Fruit fly (Drosophila melanogaster) whole organism, embryonic: Measurements from ENCODE around the gene Rab3-GAP.
A peak's percentile ranks its signal among the peaks of the same experiment; 100 is the strongest.

Experiments used
- B-H2 ChIP-seq: fragments of 200-800 bp; sonication (Bioruptor generic); optimal IDR thresholded peaks from 2 replicates; lab custom pipeline; 2018; ENCODE audit warnings: missing biosample characterization, mild to moderate bottlenecking, missing genetic modification characterization
- CG10959 ChIP-seq: fragments of 200-800 bp; sonication (Bioruptor generic); IDR thresholded peaks from 2 replicates; pipeline ENCODE4 v1.3.6; 2022; ENCODE audit warnings: missing biosample characterization, missing genetic modification characterization
- CG11696 ChIP-seq: fragments of 200-800 bp; sonication (Bioruptor generic); IDR thresholded peaks from 2 replicates; pipeline ENCODE4 v1.3.6; 2022; ENCODE audit warnings: missing biosample characterization, missing genetic modification characterization
- CG12071 ChIP-seq: fragments of 200-800 bp; sonication (Bioruptor generic); optimal IDR thresholded peaks from 3 replicates; lab custom pipeline; 2018; ENCODE audit warnings: missing biosample characterization, mild to moderate bottlenecking, missing genetic modification characterization
- CG1233 ChIP-seq: fragments of 200-800 bp; sonication (Bioruptor generic); optimal IDR thresholded peaks from 4 replicates; lab custom pipeline; 2018; ENCODE audit warnings: missing biosample characterization, mild to moderate bottlenecking, missing genetic modification characterization
- CG12659 ChIP-seq: fragments of 200-800 bp; sonication (Bioruptor generic); optimal IDR thresholded peaks from 3 replicates; lab custom pipeline; 2017; ENCODE audit warnings: mild to moderate bottlenecking, missing biosample characterization, missing genetic modification reagents, missing genetic modification characterization
- CG12744 ChIP-seq: fragments of 200-800 bp; sonication (Bioruptor generic); optimal IDR thresholded peaks from 2 replicates; lab custom pipeline; 2016; ENCODE audit warnings: missing biosample characterization, missing genetic modification characterization
- CG15073 ChIP-seq: fragments of 200-800 bp; sonication (Bioruptor generic); optimal IDR thresholded peaks from 2 replicates; lab custom pipeline; 2016; ENCODE audit warnings: missing biosample characterization, missing genetic modification characterization
- CG15601 ChIP-seq: fragments of 200-800 bp; sonication (Bioruptor generic); optimal IDR thresholded peaks from 3 replicates; lab custom pipeline; 2019; ENCODE audit warnings: missing biosample characterization, mild to moderate bottlenecking, missing genetic modification characterization, moderate library complexity
- CG1647 ChIP-seq: fragments of 200-800 bp; sonication (Bioruptor generic); optimal IDR thresholded peaks from 3 replicates; lab custom pipeline; 2016; ENCODE audit warnings: missing biosample characterization, missing genetic modification characterization
- CG17361 ChIP-seq: fragments of 200-800 bp; sonication (Bioruptor generic); IDR thresholded peaks from 3 replicates; pipeline ENCODE4 v1.3.6; 2022; ENCODE audit warnings: missing biosample characterization, missing genetic modification characterization
- CG17568 ChIP-seq: fragments of 200-800 bp; sonication (Bioruptor generic); optimal IDR thresholded peaks from 2 replicates; lab custom pipeline; 2018; ENCODE audit warnings: missing biosample characterization, mild to moderate bottlenecking, missing genetic modification characterization, moderate library complexity
- CG2202 ChIP-seq: fragments of 200-800 bp; sonication (Bioruptor generic); optimal IDR thresholded peaks from 2 replicates; lab custom pipeline; 2018; ENCODE audit warnings: missing biosample characterization, mild to moderate bottlenecking, missing genetic modification characterization
- CG2889 ChIP-seq: fragments of 200-800 bp; sonication (Bioruptor generic); IDR thresholded peaks from 3 replicates; pipeline ENCODE4 v1.3.6; 2022; ENCODE audit warnings: missing biosample characterization, missing genetic modification characterization
- CG30431 ChIP-seq: fragments of 200-800 bp; sonication (Bioruptor generic); optimal IDR thresholded peaks from 2 replicates; lab custom pipeline; 2017; ENCODE audit warnings: missing biosample characterization, missing genetic modification characterization
- CG34376 ChIP-seq: fragments of 200-800 bp; sonication (Bioruptor generic); optimal IDR thresholded peaks from 2 replicates; lab custom pipeline; 2018; ENCODE audit warnings: missing biosample characterization, mild to moderate bottlenecking, missing genetic modification characterization
- CG4424 ChIP-seq: fragments of 200-800 bp; sonication (Bioruptor generic); optimal IDR thresholded peaks from 3 replicates; lab custom pipeline; 2016; ENCODE audit warnings: missing biosample characterization, missing genetic modification characterization
- CG4617 ChIP-seq: fragments of 200-800 bp; sonication (Bioruptor generic); optimal IDR thresholded peaks from 3 replicates; lab custom pipeline; 2016; ENCODE audit warnings: missing biosample characterization, missing genetic modification characterization, borderline replicate concordance
- CG4854 ChIP-seq: fragments of 200-800 bp; sonication (Bioruptor generic); optimal IDR thresholded peaks from 2 replicates; lab custom pipeline; 2016; ENCODE audit warnings: missing biosample characterization, missing genetic modification characterization, inconsistent platforms
- CG5180 ChIP-seq: fragments of 200-800 bp; sonication (Bioruptor generic); optimal IDR thresholded peaks from 3 replicates; lab custom pipeline; 2017; ENCODE audit warnings: missing biosample characterization, missing genetic modification characterization, mild to moderate bottlenecking, moderate library complexity, missing genetic modification reagents
- CG6254 ChIP-seq: fragments of 200-800 bp; sonication (Bioruptor generic); optimal IDR thresholded peaks from 3 replicates; lab custom pipeline; 2017; ENCODE audit warnings: mild to moderate bottlenecking, missing biosample characterization, missing genetic modification reagents, missing genetic modification characterization
- CG7271 ChIP-seq: fragments of 200-800 bp; sonication (Bioruptor generic); optimal IDR thresholded peaks from 2 replicates; lab custom pipeline; 2018; ENCODE audit warnings: missing biosample characterization, mild to moderate bottlenecking, missing genetic modification characterization, moderate library complexity
- CG8944 ChIP-seq: fragments of 200-800 bp; sonication (Bioruptor generic); optimal IDR thresholded peaks from 3 replicates; lab custom pipeline; 2016; ENCODE audit warnings: missing biosample characterization, missing genetic modification characterization
- CG9609 ChIP-seq: fragments of 200-800 bp; sonication (Bioruptor generic); optimal IDR thresholded peaks from 3 replicates; lab custom pipeline; 2016; ENCODE audit warnings: missing biosample characterization, missing genetic modification characterization
- CG9797 ChIP-seq: fragments of 200-800 bp; sonication (Bioruptor generic); optimal IDR thresholded peaks from 3 replicates; lab custom pipeline; 2018; ENCODE audit warnings: missing biosample characterization, mild to moderate bottlenecking, missing genetic modification characterization
- CHES-1-like ChIP-seq: fragments of 200-800 bp; sonication (Bioruptor generic); optimal IDR thresholded peaks from 2 replicates; lab custom pipeline; 2016; ENCODE audit warnings: missing biosample characterization, missing genetic modification characterization
- Gug ChIP-seq: fragments of 200-800 bp; sonication (Bioruptor generic); IDR thresholded peaks from 4 replicates; pipeline ENCODE4 v1.3.6; 2022; ENCODE audit warnings: missing biosample characterization, missing genetic modification characterization
- HLH3B ChIP-seq: fragments of 200-800 bp; sonication (Bioruptor generic); IDR thresholded peaks from 2 replicates; pipeline ENCODE4 v1.3.6; 2022; ENCODE audit warnings: missing biosample characterization, missing genetic modification characterization
- HLH54F ChIP-seq: fragments of 200-800 bp; sonication (Bioruptor generic); optimal IDR thresholded peaks from 3 replicates; lab custom pipeline; 2016; ENCODE audit warnings: missing biosample characterization, missing genetic modification characterization
- MESR4 ChIP-seq: fragments of 200-800 bp; sonication (Bioruptor generic); optimal IDR thresholded peaks from 2 replicates; lab custom pipeline; 2018; ENCODE audit warnings: missing biosample characterization, mild to moderate bottlenecking, missing genetic modification characterization, moderate library complexity
- Mrtf ChIP-seq: fragments of 200-800 bp; sonication (Bioruptor generic); IDR thresholded peaks from 3 replicates; pipeline ENCODE4 v1.3.6; 2022; ENCODE audit warnings: missing biosample characterization, missing genetic modification characterization
- NC2β ChIP-seq: fragments of 200-800 bp; sonication (Bioruptor generic); optimal IDR thresholded peaks from 2 replicates; lab custom pipeline; 2016; ENCODE audit warnings: missing biosample characterization, missing genetic modification characterization
- Nf-YA ChIP-seq: fragments of 200-800 bp; sonication (Bioruptor generic); IDR thresholded peaks from 2 replicates; pipeline ENCODE4 v1.3.6; 2022; ENCODE audit warnings: missing biosample characterization, missing genetic modification characterization
- Ravus ChIP-seq: fragments of 200-800 bp; sonication (Bioruptor generic); IDR thresholded peaks from 2 replicates; pipeline ENCODE4 v1.3.6; 2022; ENCODE audit warnings: missing biosample characterization, missing genetic modification characterization
- Scr ChIP-seq: fragments of 200-800 bp; sonication (Bioruptor generic); IDR thresholded peaks from 2 replicates; pipeline ENCODE4 v1.3.6; 2022; ENCODE audit warnings: missing biosample characterization, missing genetic modification characterization; ENCODE audit not compliant: partially characterized antibody
- Xrp1 ChIP-seq: fragments of 200-800 bp; sonication (Bioruptor generic); IDR thresholded peaks from 2 replicates; pipeline ENCODE4 v1.3.6; 2022; ENCODE audit warnings: missing biosample characterization, missing genetic modification characterization
- bab2 ChIP-seq: fragments of 200-800 bp; sonication (Bioruptor generic); optimal IDR thresholded peaks from 2 replicates; lab custom pipeline; 2016; ENCODE audit warnings: missing biosample characterization, missing genetic modification characterization
- bowl ChIP-seq: fragments of 200-800 bp; sonication (Bioruptor generic); IDR thresholded peaks from 2 replicates; pipeline ENCODE4 v1.3.6; 2022; ENCODE audit warnings: missing biosample characterization, missing genetic modification characterization
- crc ChIP-seq: fragments of 200-800 bp; sonication (Bioruptor generic); optimal IDR thresholded peaks from 2 replicates; lab custom pipeline; 2016; ENCODE audit warnings: missing biosample characterization, missing genetic modification characterization
- eyg ChIP-seq: fragments of 200-800 bp; sonication (Bioruptor generic); optimal IDR thresholded peaks from 3 replicates; lab custom pipeline; 2016; ENCODE audit warnings: missing biosample characterization, missing genetic modification characterization
- fd102C ChIP-seq: fragments of 200-800 bp; sonication (Bioruptor generic); optimal IDR thresholded peaks from 2 replicates; lab custom pipeline; 2018; ENCODE audit warnings: missing biosample characterization, mild to moderate bottlenecking, missing genetic modification characterization, moderate library complexity
- fd96Cb ChIP-seq: fragments of 200-800 bp; sonication (Bioruptor generic); optimal IDR thresholded peaks from 2 replicates; lab custom pipeline; 2018; ENCODE audit warnings: missing biosample characterization, mild to moderate bottlenecking, missing genetic modification characterization, moderate library complexity
- gt ChIP-seq: fragments of 200-800 bp; sonication (Bioruptor generic); IDR thresholded peaks from 2 replicates; pipeline ENCODE4 v1.3.6; 2022; ENCODE audit warnings: missing biosample characterization, missing genetic modification characterization
- h ChIP-seq: fragments of >200 bp; optimal IDR thresholded peaks from 2 replicates; lab custom pipeline; 2017
- mld ChIP-seq: fragments of 200-800 bp; sonication (Bioruptor generic); IDR thresholded peaks from 3 replicates; pipeline ENCODE4 v1.3.6; 2022; ENCODE audit warnings: missing biosample characterization, missing genetic modification characterization; ENCODE audit not compliant: partially characterized antibody
- ranshi ChIP-seq: fragments of 200-800 bp; sonication (Bioruptor generic); IDR thresholded peaks from 2 replicates; pipeline ENCODE4 v1.3.6; 2022; ENCODE audit warnings: missing biosample characterization, missing genetic modification characterization
- ro ChIP-seq: fragments of 200-800 bp; sonication (Bioruptor generic); IDR thresholded peaks from 2 replicates; pipeline ENCODE4 v1.3.6; 2022; ENCODE audit warnings: missing biosample characterization, missing genetic modification characterization
- stwl ChIP-seq: fragments of 200-800 bp; sonication (Bioruptor generic); optimal IDR thresholded peaks from 3 replicates; lab custom pipeline; 2018; ENCODE audit warnings: missing biosample characterization, mild to moderate bottlenecking, missing genetic modification characterization, moderate library complexity
- vnd ChIP-seq: fragments of 200-800 bp; sonication (Bioruptor generic); IDR thresholded peaks from 3 replicates; pipeline ENCODE4 v1.3.6; 2022; ENCODE audit warnings: missing biosample characterization, missing genetic modification characterization; ENCODE audit not compliant: partially characterized antibody

The Rab3-GAP gene

DNA sequence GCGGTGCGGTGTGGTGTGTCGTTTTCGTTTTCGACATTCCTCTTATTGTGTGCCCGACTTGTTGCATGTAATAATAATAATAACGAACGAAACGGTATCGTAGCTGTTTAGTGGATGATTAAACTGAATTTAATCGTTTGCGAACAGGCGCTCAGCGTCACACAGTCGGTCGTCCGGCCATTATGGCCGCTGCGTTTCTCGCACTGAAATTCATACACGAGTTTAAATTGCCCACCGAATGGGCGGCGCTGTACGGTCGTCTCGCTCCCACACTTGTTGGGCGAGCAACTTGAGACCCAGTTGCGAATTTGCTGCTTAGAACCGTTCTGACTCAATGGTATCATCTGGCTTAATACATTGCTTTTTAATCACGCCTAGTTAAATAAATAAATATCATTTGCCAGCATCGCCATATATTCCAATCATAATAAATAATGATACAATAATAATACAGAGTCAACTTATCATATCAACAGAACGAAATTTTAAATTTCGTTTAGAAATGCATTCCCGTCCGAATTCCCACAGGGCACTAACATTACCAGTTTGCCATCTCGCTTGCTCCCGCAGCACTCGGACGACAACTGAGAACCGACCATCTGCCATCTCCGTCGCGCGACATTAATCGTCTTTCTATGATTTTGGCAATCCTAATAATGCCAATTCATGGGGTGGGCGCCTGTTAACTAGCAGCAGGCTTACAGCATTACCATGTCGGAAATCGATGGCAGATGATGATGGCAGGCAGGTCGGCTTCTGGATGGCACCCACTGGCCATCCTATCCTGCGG is 51.9 kb downstream of the Rab3-GAP start (continued):
- peak; percentile 36 for TF ChIP-seq fd102C (GFP tag; lab: Kevin White, UChicago)
- TF ChIP-seq NC2β (GFP tag; lab: Kevin White, UChicago), result peak; percentile 49
- peak; percentile 88 for TF ChIP-seq CG30431 (GFP tag; lab: Kevin White, UChicago)
- peak; percentile 64 for TF ChIP-seq CG12744
- peak; percentile 28 for TF ChIP-seq CG7271 (tag; lab: Kevin White, UChicago)
- TF ChIP-seq h (lab: Kevin White, UChicago), result no peak
- TF ChIP-seq CG1233 (GFP tag; lab: Kevin White, UChicago), result peak; percentile 92
- no peak for TF ChIP-seq ro
- no peak for TF ChIP-seq Xrp1 (GFP tag; lab: Robert Waterston, UW)
- TF ChIP-seq Scr, result no peak
- TF ChIP-seq Nf-YA (GFP tag; lab: Robert Waterston, UW), result no peak
- TF ChIP-seq CG9609, result peak; percentile 62
- TF ChIP-seq CG5180 (GFP tag; lab: Kevin White, UChicago), result peak; percentile 84
- TF ChIP-seq CG11696 (GFP tag; lab: Robert Waterston, UW), result no peak
- peak; percentile 64 for TF ChIP-seq CG6254 (GFP tag; lab: Kevin White, UChicago)
- no peak for TF ChIP-seq HLH3B
- TF ChIP-seq CG12071 (GFP tag; lab: Kevin White, UChicago), result peak; percentile 76
- peak; percentile 51 for TF ChIP-seq CG4854 (GFP tag; lab: Kevin White, UChicago)
- peak; percentile 84 for TF ChIP-seq Gug (GFP tag; lab: Robert Waterston, UW)
- TF ChIP-seq CG17361 (GFP tag; lab: Robert Waterston, UW), result no peak
- TF ChIP-seq CG2202 (tag; lab: Kevin White, UChicago), result peak; percentile 67
- TF ChIP-seq CG10959 (GFP tag; lab: Robert Waterston, UW), result no peak
- no peak for TF ChIP-seq bowl (GFP tag; lab: Robert Waterston, UW)
- TF ChIP-seq CG2889, result no peak
- peak; percentile 68 for TF ChIP-seq CG17568 (GFP tag; lab: Kevin White, UChicago)
- peak; percentile 33 for TF ChIP-seq CHES-1-like (GFP tag; lab: Kevin White, UChicago)
- peak; percentile 89 for TF ChIP-seq CG4424 (GFP tag; lab: Kevin White, UChicago)
- no peak for TF ChIP-seq Ravus (GFP tag; lab: Robert Waterston, UW)
- no peak for TF ChIP-seq eyg
- TF ChIP-seq MESR4 (GFP tag; lab: Kevin White, UChicago), result peak; percentile 1
- TF ChIP-seq CG15073, result peak; percentile 36
- peak; percentile 70 for TF ChIP-seq bab2 (GFP tag; lab: Kevin White, UChicago)
- TF ChIP-seq gt, result no peak
- no peak for TF ChIP-seq mld (GFP tag; lab: Robert Waterston, UW)
- no peak for TF ChIP-seq CG15601 (tag; lab: Kevin White, UChicago)
- peak; percentile 70 for TF ChIP-seq crc (GFP tag; lab: Kevin White, UChicago)
- no peak for TF ChIP-seq stwl
- peak; percentile 80 for TF ChIP-seq CG1647 (GFP tag; lab: Kevin White, UChicago)
- peak; percentile 95 for TF ChIP-seq CG12659
- no peak for TF ChIP-seq ranshi (GFP tag; lab: Robert Waterston, UW)
- peak; percentile 89 for TF ChIP-seq fd96Cb
- TF ChIP-seq CG8944 (GFP tag; lab: Kevin White, UChicago), result peak; percentile 59
- peak; percentile 93 for TF ChIP-seq B-H2 (GFP tag; lab: Kevin White, UChicago)
- TF ChIP-seq vnd (GFP tag; lab: Robert Waterston, UW), result no peak
- no peak for TF ChIP-seq Mrtf (GFP tag; lab: Robert Waterston, UW)
- TF ChIP-seq CG9797 (GFP tag; lab: Kevin White, UChicago), result peak; percentile 13
- peak; percentile 84 for TF ChIP-seq HLH54F (GFP tag; lab: Kevin White, UChicago)
- no peak for TF ChIP-seq CG34376 (GFP tag; lab: Kevin White, UChicago)
- peak; percentile 82 for TF ChIP-seq CG4617 (GFP tag; lab: Kevin White, UChicago)
